Worm (Caenorhabditis elegans): ENCODE measurements around the gene gtf-2A2.

gtf-2A2 gene

ce11 chrIII:12608220-12608958, 16.2 kb upstream of the gtf-2A2 start, which contains the start of gene epc-1 (continued):
- TF ChIP-seq pax-3 (tag; optimal IDR thresholded peaks at IDR 0.05) (peak; percentile 81), pag-3 (tag; optimal IDR thresholded peaks at IDR 0.05; ENCODE audit: borderline replicate concordance, insufficient read depth) (no peak), snpc-4 (tag; optimal IDR thresholded peaks at IDR 0.05) (peak; percentile 70), ceh-82 (tag; optimal IDR thresholded peaks at IDR 0.05) (peak; percentile 94 to 96 (median 95)), dsc-1 (tag; optimal IDR thresholded peaks at IDR 0.05) (peak; percentile 89), Y116A8C.19 (tag; optimal IDR thresholded peaks at IDR 0.05; ENCODE audit: borderline replicate concordance) (no peak), ceh-63 (GFP tag; optimal IDR thresholded peaks at IDR 0.05) (no peak), sup-37 (GFP tag; optimal IDR thresholded peaks at IDR 0.05) (peak; percentile 42), nhr-84 (tag; optimal IDR thresholded peaks at IDR 0.05) (no peak), hlh-17 (GFP tag; optimal IDR thresholded peaks at IDR 0.05; ENCODE audit: borderline replicate concordance) (no peak), irx-1 (tag; optimal IDR thresholded peaks at IDR 0.05) (peak; percentile 79), swsn-7 (tag; optimal IDR thresholded peaks at IDR 0.05) (peak; percentile 97), ztf-11 (tag; optimal IDR thresholded peaks at IDR 0.05) (peak in 1 of 2 experiments; percentile 79), lin-39 (tag; optimal IDR thresholded peaks at IDR 0.05) (peak; percentile 52), alr-1 (tag; optimal IDR thresholded peaks at IDR 0.05; ENCODE audit: borderline replicate concordance) (no peak), lin-35 (GFP tag; optimal IDR thresholded peaks at IDR 0.05) (peak; percentile 81 to 87), C04F5.9 (tag; optimal IDR thresholded peaks at IDR 0.05) (peak; percentile 12), lin-15B (tag; optimal IDR thresholded peaks at IDR 0.05) (peak; percentile 72), C16A3.4 (tag; optimal IDR thresholded peaks at IDR 0.05) (peak; percentile 80), F16B12.6 (tag; optimal IDR thresholded peaks at IDR 0.05) (peak; percentile 43), ama-1 (optimal IDR thresholded peaks at IDR 0.05) (peak; percentile 82), unc-98 (GFP tag; IDR thresholded peaks at IDR 0.05) (no peak; the same call in 1 of the 2 replicates), sox-4 (tag; optimal IDR thresholded peaks at IDR 0.05) (peak; percentile 44), ceh-88 (GFP tag; IDR thresholded peaks at IDR 0.05) (0 out of 2 replicates have a peak, but pooled peaks have one; percentile 75), jun-1 (tag; optimal IDR thresholded peaks at IDR 0.05) (peak; percentile 97), tbx-2 (tag; optimal IDR thresholded peaks at IDR 0.05) (peak; percentile 96), fkh-4 (tag; optimal IDR thresholded peaks at IDR 0.05; ENCODE audit: borderline replicate concordance) (no peak), snu-23 (GFP tag; optimal IDR thresholded peaks at IDR 0.05) (peak; percentile 98), nhr-47 (tag; optimal IDR thresholded peaks at IDR 0.05) (peak; percentile 94), ceh-8 (GFP tag; optimal IDR thresholded peaks at IDR 0.05) (peak; percentile 91), mdl-1 (tag; optimal IDR thresholded peaks at IDR 0.05) (peak in 1 of 2 experiments; percentile 98), unc-86 (tag; optimal IDR thresholded peaks at IDR 0.05) (peak; percentile 96), hpl-2 (GFP tag; optimal IDR thresholded peaks at IDR 0.05) (peak; percentile 11), nhr-77 (tag; optimal IDR thresholded peaks at IDR 0.05) (peak; percentile 88)

- no peak for TF ChIP-seq hlh-4 (tag; optimal IDR thresholded peaks at IDR 0.05)
- TF ChIP-seq pax-3 (tag; optimal IDR thresholded peaks at IDR 0.05) = no peak
- no peak for TF ChIP-seq nhr-90 (tag; optimal IDR thresholded peaks at IDR 0.05; ENCODE audit: poor library complexity)
- no peak for TF ChIP-seq fkh-10 (GFP tag; optimal IDR thresholded peaks at IDR 0.05)
- no peak for TF ChIP-seq fos-1 (tag; optimal IDR thresholded peaks at IDR 0.05)
- TF ChIP-seq lin-14 (GFP tag; optimal IDR thresholded peaks at IDR 0.05) = no peak
- TF ChIP-seq nhr-19 (GFP tag; conservative IDR thresholded peaks at IDR 0.05) = no peak
- TF ChIP-seq rnt-1 (tag; optimal IDR thresholded peaks at IDR 0.05) = no peak
- no peak for TF ChIP-seq nhr-11 (tag; optimal IDR thresholded peaks at IDR 0.05)
These were observed 15.6 kb upstream of the gtf-2A2 start, which contains the start of gene Y111B2A.12 for ce11 chrIII:12608989-12609388. Y111B2A.12 (plus strand) TSS chrIII:12609289.

Data from whole organism, L1 larva.